Fruit fly (Drosophila melanogaster): ENCODE measurements around the gene CG33298.
A peak's percentile ranks its signal among the peaks of the same experiment; 100 is the strongest.

Gene CG33298

DNA sequence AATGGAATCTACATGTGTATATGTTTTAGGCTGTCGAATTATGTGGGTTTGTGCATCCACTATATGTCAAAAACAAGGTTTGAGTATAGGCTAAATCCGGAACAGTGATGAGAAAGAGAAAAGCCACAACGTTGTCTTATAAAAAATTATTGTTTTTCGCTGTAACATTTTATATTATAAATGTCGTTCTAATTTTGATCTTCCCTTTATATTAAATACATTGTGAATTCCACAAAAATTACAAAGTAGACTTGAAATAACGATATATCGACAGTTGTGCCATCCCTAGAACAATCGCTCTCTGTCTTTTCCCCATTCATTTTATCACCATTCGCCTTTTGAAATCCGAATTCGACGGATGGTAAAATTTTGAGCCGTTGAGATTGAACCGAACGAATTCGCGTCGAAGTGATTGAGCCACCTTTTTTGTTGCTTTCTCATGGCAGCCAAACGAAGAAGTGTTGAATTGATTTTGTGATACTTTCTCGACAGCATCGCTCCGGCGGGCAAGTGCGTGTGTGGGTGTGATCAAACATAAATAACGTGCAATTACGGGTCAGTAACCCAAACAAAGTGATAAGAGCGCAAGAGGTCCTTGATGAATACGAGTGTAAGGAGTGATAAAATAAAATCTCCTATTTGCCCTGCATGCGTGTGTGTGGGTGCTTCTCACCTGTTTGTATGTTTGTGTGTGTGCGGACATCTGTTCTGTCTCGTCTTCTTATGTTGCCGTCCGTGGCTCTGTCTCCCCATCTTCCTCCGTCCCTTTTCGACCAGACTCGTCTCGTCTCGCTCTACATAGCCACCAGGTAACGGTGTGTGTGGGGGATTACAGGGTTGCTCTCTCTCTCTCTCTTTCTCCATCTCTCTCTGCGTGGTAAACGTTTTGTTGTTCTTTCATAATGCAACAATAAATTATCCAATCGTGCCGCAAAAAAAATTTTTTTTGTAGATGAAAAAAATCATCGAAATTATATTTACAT, 25.9 kb downstream of the CG33298 start, which contains the start of gene Oatp30B:
Oatp30B (plus strand) TSS at position 325 of the 983 bp plus-strand sequence.
- TF ChIP-seq rgr (GFP tag; optimal IDR thresholded peaks at IDR 0.05) (peak; percentile 96), foxo (GFP tag; optimal IDR thresholded peaks at IDR 0.05) (peak; percentile 62 to 96), dl (GFP tag; optimal IDR thresholded peaks at IDR 0.05; ENCODE audit: insufficient read depth in 1 of 2, partially characterized antibody in 2 of 2) (no peak), OdsH (GFP tag; optimal IDR thresholded peaks at IDR 0.05) (peak; percentile 90), Hnf4 (GFP tag; optimal IDR thresholded peaks at IDR 0.05) (peak; percentile 96), tai (GFP tag; optimal IDR thresholded peaks at IDR 0.05) (peak; percentile 94), Abd-B (GFP tag; optimal IDR thresholded peaks at IDR 0.05) (no peak), br (GFP tag; optimal IDR thresholded peaks at IDR 0.05) (peak; percentile 93), ey (GFP tag; optimal IDR thresholded peaks at IDR 0.05) (peak; percentile 95), CG32264 (GFP tag; optimal IDR thresholded peaks at IDR 0.05) (peak; percentile 76), CG9705 (GFP tag; optimal IDR thresholded peaks at IDR 0.05) (peak; percentile 91), h (GFP tag; optimal IDR thresholded peaks at IDR 0.05) (peak; percentile 96), Mio (GFP tag; optimal IDR thresholded peaks at IDR 0.05) (peak; percentile 31), Sp1 (GFP tag; optimal IDR thresholded peaks at IDR 0.05) (peak; percentile 91), Hr83 (GFP tag; optimal IDR thresholded peaks at IDR 0.05; ENCODE audit: poor library complexity, severe bottlenecking) (peak; percentile 82), Dif (GFP tag; optimal IDR thresholded peaks at IDR 0.05; ENCODE audit: partially characterized antibody) (peak; percentile 50), Vsx2 (GFP tag; optimal IDR thresholded peaks at IDR 0.05; ENCODE audit: partially characterized antibody) (no peak), jim (GFP tag; optimal IDR thresholded peaks at IDR 0.05) (no peak), brk (GFP tag; optimal IDR thresholded peaks at IDR 0.05) (peak; percentile 97), Jra (GFP tag; optimal IDR thresholded peaks at IDR 0.05) (peak; percentile 93), HLH106 (tag; optimal IDR thresholded peaks at IDR 0.05) (peak; percentile 96), CrebA (GFP tag; optimal IDR thresholded peaks at IDR 0.05; ENCODE audit: borderline replicate concordance) (peak; percentile 77), GATAd (GFP tag; optimal IDR thresholded peaks at IDR 0.05) (peak; percentile 77), N (GFP tag; optimal IDR thresholded peaks at IDR 0.05) (peak; percentile 29), Myc (optimal IDR thresholded peaks at IDR 0.05) (peak; percentile 83), sv (GFP tag; optimal IDR thresholded peaks at IDR 0.05) (peak; percentile 98), Dfd (GFP tag; optimal IDR thresholded peaks at IDR 0.05) (no peak), usp (GFP tag; optimal IDR thresholded peaks at IDR 0.05) (no peak), pan (optimal IDR thresholded peaks at IDR 0.05) (no peak), Hr78 (GFP tag; optimal IDR thresholded peaks at IDR 0.05) (no peak), dmrt93B (GFP tag; optimal IDR thresholded peaks at IDR 0.05) (peak; percentile 87), dsf (GFP tag; optimal IDR thresholded peaks at IDR 0.05; ENCODE audit: borderline replicate concordance) (peak; percentile 89), woc (GFP tag; optimal IDR thresholded peaks at IDR 0.05) (peak; percentile 92), fru (GFP tag; optimal IDR thresholded peaks at IDR 0.05) (peak; percentile 94), psq (GFP tag; optimal IDR thresholded peaks at IDR 0.05) (peak; percentile 99), Rel (GFP tag; optimal IDR thresholded peaks at IDR 0.05) (peak; percentile 14), Rel (tag; optimal IDR thresholded peaks at IDR 0.05) (peak; percentile 79), lola (GFP tag; optimal IDR thresholded peaks at IDR 0.05) (no peak), sage (GFP tag; optimal IDR thresholded peaks at IDR 0.05) (peak; percentile 91)

DNA sequence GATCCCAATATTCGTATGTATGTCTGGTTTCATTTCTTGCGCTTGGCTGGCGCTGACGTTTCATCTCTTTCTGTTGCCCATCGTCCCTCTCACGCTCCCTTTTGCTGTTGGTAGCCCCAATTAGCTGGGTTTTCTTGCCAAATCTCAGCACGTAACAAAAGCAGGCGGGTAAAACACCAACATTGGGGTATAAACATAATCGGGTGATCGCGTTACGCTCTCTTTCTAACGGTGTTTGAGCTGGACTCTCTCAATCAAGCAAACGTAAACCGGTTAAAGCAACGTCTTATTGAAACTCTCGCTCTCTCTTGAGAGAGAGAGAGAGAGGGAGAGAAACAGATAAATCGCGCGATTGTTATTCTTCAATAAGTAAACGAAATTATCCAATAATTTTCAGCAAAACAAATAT, 27.5 kb downstream of the CG33298 start:
- TF ChIP-seq Vsx2 (GFP tag; optimal IDR thresholded peaks at IDR 0.05; ENCODE audit: partially characterized antibody) = peak; percentile 85
- TF ChIP-seq ey (GFP tag; optimal IDR thresholded peaks at IDR 0.05) = no peak
- no peak for TF ChIP-seq Hr83 (GFP tag; optimal IDR thresholded peaks at IDR 0.05; ENCODE audit: poor library complexity, severe bottlenecking)
- TF ChIP-seq HLH106 (tag; optimal IDR thresholded peaks at IDR 0.05) = no peak
- TF ChIP-seq dsf (GFP tag; optimal IDR thresholded peaks at IDR 0.05; ENCODE audit: borderline replicate concordance) = no peak
- no peak for TF ChIP-seq jim (GFP tag; optimal IDR thresholded peaks at IDR 0.05)
- no peak for TF ChIP-seq foxo (GFP tag; optimal IDR thresholded peaks at IDR 0.05)
- TF ChIP-seq sv (GFP tag; optimal IDR thresholded peaks at IDR 0.05) = no peak
- TF ChIP-seq Hr78 (GFP tag; optimal IDR thresholded peaks at IDR 0.05) = no peak
- no peak for TF ChIP-seq dl (GFP tag; optimal IDR thresholded peaks at IDR 0.05; ENCODE audit: insufficient read depth in 1 of 2, partially characterized antibody in 2 of 2)
- no peak for TF ChIP-seq usp (GFP tag; optimal IDR thresholded peaks at IDR 0.05)
- TF ChIP-seq Dif (GFP tag; optimal IDR thresholded peaks at IDR 0.05; ENCODE audit: partially characterized antibody) = peak; percentile 51
- no peak for TF ChIP-seq Mio (GFP tag; optimal IDR thresholded peaks at IDR 0.05)
